Fruit fly (Drosophila melanogaster) whole organism, pupa: ENCODE measurements around the gene CG31777.

Experiments
- CG32121 ChIP-seq: fragments of 200-800 bp; sonication (Bioruptor generic); IDR thresholded peaks from 2 replicates; pipeline ENCODE4 v1.3.6; 2022; ENCODE audit warnings: missing biosample characterization, missing genetic modification characterization
- fd96Ca ChIP-seq: fragments of 200-800 bp; sonication (Bioruptor generic); IDR thresholded peaks from 3 replicates; pipeline ENCODE4 v1.3.6; 2022; ENCODE audit warnings: missing biosample characterization, missing genetic modification characterization
- rn ChIP-seq: fragments of 200-800 bp; sonication (Bioruptor generic); IDR thresholded peaks from 2 replicates; pipeline ENCODE4 v1.3.6; 2022; ENCODE audit warnings: missing biosample characterization, missing genetic modification characterization

dm6 chr2L:3712949-3713416, 6.1 kb upstream of the CG31777 start, which contains the start of the genes CG31955 and CG2818:
- TF ChIP-seq fd96Ca (GFP tag; lab: Robert Waterston, UW) (no peak), CG32121 (no peak), rn (GFP tag; lab: Robert Waterston, UW) (no peak)
